Worm (Caenorhabditis elegans) whole organism, L1 larva: ENCODE results near the gene K06A4.7.

Experiments used
- F16B12.6 ChIP-seq: fragments of 150-350 bp; optimal IDR thresholded peaks from 2 replicates; lab custom pipeline; 2014; ENCODE audit warnings: missing biosample characterization, missing genetic modification characterization
- ama-1 ChIP-seq: fragments of 150-350 bp; optimal IDR thresholded peaks from 2 replicates; lab custom pipeline; 2014
- blmp-1 ChIP-seq: fragments of 150-350 bp; optimal IDR thresholded peaks from 2 replicates; lab custom pipeline; 2014; ENCODE audit warnings: missing biosample characterization, missing genetic modification characterization
- ceh-63 ChIP-seq: fragments of 200-800 bp; sonication (Bioruptor generic); optimal IDR thresholded peaks from 2 replicates; lab custom pipeline; 2018; ENCODE audit warnings: mild to moderate bottlenecking, missing genetic modification characterization, missing compliant biosample characterization
- ceh-8 ChIP-seq: fragments of 200-800 bp; sonication (Bioruptor generic); optimal IDR thresholded peaks from 2 replicates; lab custom pipeline; 2018; ENCODE audit warnings: mild to moderate bottlenecking, missing genetic modification characterization, moderate library complexity, missing compliant biosample characterization
- ceh-88 ChIP-seq: fragments of 200-800 bp; sonication (Bioruptor generic); IDR thresholded peaks from 2 replicates; pipeline ENCODE4 v1.3.6; 2022; ENCODE audit warnings: missing genetic modification characterization, missing compliant biosample characterization
- ceh-90 ChIP-seq: sonication (generic microtip); optimal IDR thresholded peaks from 2 replicates; lab custom pipeline; 2016; ENCODE audit warnings: missing genetic modification characterization, missing compliant biosample characterization
- dsc-1 ChIP-seq: sonication (generic microtip); optimal IDR thresholded peaks from 2 replicates; lab custom pipeline; 2016; ENCODE audit warnings: mild to moderate bottlenecking, missing genetic modification characterization, missing compliant biosample characterization
- efl-1 ChIP-seq, 4 experiments: fragments of 150-350 bp; optimal IDR thresholded peaks in 3 of 4; peaks in 1 of 4; 1 replicate in 1 of 4; 2 replicates in 3 of 4; lab custom pipeline; 2014; ENCODE audit warnings: missing biosample characterization in 2 of 4, missing genetic modification characterization in 2 of 4, missing genetic modification reagents in 2 of 4
- egl-13 ChIP-seq: sonication (generic microtip); optimal IDR thresholded peaks from 2 replicates; lab custom pipeline; 2016; ENCODE audit warnings: missing genotype, missing genetic modification reagents, missing genetic modification characterization, missing compliant biosample characterization
- elt-2 ChIP-seq: sonication (generic microtip); optimal IDR thresholded peaks from 2 replicates; lab custom pipeline; 2016; ENCODE audit warnings: missing genetic modification characterization, mild to moderate bottlenecking, inconsistent platforms, missing compliant biosample characterization, missing genetic modification reagents
- elt-3 ChIP-seq, 6 experiments: fragments of 150-350 bp in 1 of 6; sonication (generic microtip); optimal IDR thresholded peaks; 2 replicates each; lab custom pipeline; 2017 to 2018; ENCODE audit warnings: missing biosample characterization in 6 of 6, missing genetic modification characterization in 6 of 6, inconsistent platforms in 1 of 6
- ets-5 ChIP-seq: fragments of 200-800 bp; sonication (Bioruptor generic); IDR thresholded peaks from 2 replicates; pipeline ENCODE4 v1.3.6; 2022; ENCODE audit warnings: missing genetic modification characterization, missing compliant biosample characterization
- fkh-10 ChIP-seq: sonication (generic microtip); optimal IDR thresholded peaks from 2 replicates; lab custom pipeline; 2017; ENCODE audit warnings: missing biosample characterization, missing genetic modification reagents, missing genetic modification characterization
- fkh-4 ChIP-seq: sonication (generic microtip); optimal IDR thresholded peaks from 2 replicates; lab custom pipeline; 2016; ENCODE audit warnings: missing compliant biosample characterization, missing genetic modification characterization, borderline replicate concordance
- fkh-8 ChIP-seq: sonication (generic microtip); optimal IDR thresholded peaks from 2 replicates; lab custom pipeline; 2016; ENCODE audit warnings: mild to moderate bottlenecking, missing genetic modification characterization, missing compliant biosample characterization
- hlh-17 ChIP-seq: fragments of 200-800 bp; sonication (Bioruptor generic); optimal IDR thresholded peaks from 2 replicates; lab custom pipeline; 2018; ENCODE audit warnings: missing genetic modification characterization, mild to moderate bottlenecking, missing compliant biosample characterization, moderate library complexity, borderline replicate concordance
- hlh-4 ChIP-seq: sonication (generic microtip); optimal IDR thresholded peaks from 2 replicates; lab custom pipeline; 2016; ENCODE audit warnings: mild to moderate bottlenecking, missing genetic modification characterization, missing compliant biosample characterization
- hpl-2 ChIP-seq: fragments of 150-350 bp; optimal IDR thresholded peaks from 2 replicates; lab custom pipeline; 2014; ENCODE audit warnings: missing biosample characterization, missing genetic modification reagents, missing genetic modification characterization
- lin-13 ChIP-seq: fragments of 150-350 bp; optimal IDR thresholded peaks from 2 replicates; lab custom pipeline; 2014; ENCODE audit warnings: missing biosample characterization, missing genetic modification reagents, missing genetic modification characterization
- lin-35 ChIP-seq, 2 experiments: fragments of 150-350 bp; optimal IDR thresholded peaks; 2 replicates each; lab custom pipeline; 2014; ENCODE audit warnings: missing biosample characterization in 2 of 2, missing genetic modification characterization in 2 of 2, missing genetic modification reagents in 2 of 2
- lir-3 ChIP-seq: sonication (generic microtip); optimal IDR thresholded peaks from 2 replicates; lab custom pipeline; 2016; ENCODE audit warnings: mild to moderate bottlenecking, missing genetic modification characterization, moderate library complexity, missing compliant biosample characterization; ENCODE audit not compliant: poor library complexity
- lsy-2 ChIP-seq, 2 experiments: fragments of 150-350 bp; optimal IDR thresholded peaks; 2 replicates each; lab custom pipeline; 2014; ENCODE audit warnings: missing biosample characterization in 2 of 2, missing genetic modification characterization in 2 of 2
- mep-1 ChIP-seq: fragments of 150-350 bp; optimal IDR thresholded peaks from 2 replicates; lab custom pipeline; 2014; ENCODE audit warnings: missing biosample characterization, missing genetic modification characterization
- nhr-11 ChIP-seq: fragments of 150-350 bp; optimal IDR thresholded peaks from 2 replicates; lab custom pipeline; 2014; ENCODE audit warnings: missing biosample characterization, missing genetic modification characterization
- nhr-20 ChIP-seq: sonication (generic microtip); optimal IDR thresholded peaks from 2 replicates; lab custom pipeline; 2016; ENCODE audit warnings: mild to moderate bottlenecking, missing genetic modification characterization, missing compliant biosample characterization
- nhr-237 ChIP-seq: fragments of 150-350 bp; optimal IDR thresholded peaks from 2 replicates; lab custom pipeline; 2014; ENCODE audit warnings: missing biosample characterization, missing genetic modification characterization
- nhr-71 ChIP-seq: sonication (generic microtip); optimal IDR thresholded peaks from 2 replicates; lab custom pipeline; 2016; ENCODE audit warnings: mild to moderate bottlenecking, missing genetic modification characterization, moderate library complexity, missing compliant biosample characterization
- nhr-85 ChIP-seq: sonication (generic microtip); peaks from one replicate; lab custom pipeline; 2016; ENCODE audit warnings: missing genetic modification characterization, inconsistent platforms, missing compliant biosample characterization
- pax-3 ChIP-seq: fragments of 200-800 bp; sonication (Bioruptor generic); optimal IDR thresholded peaks from 2 replicates; lab custom pipeline; 2018; ENCODE audit warnings: mild to moderate bottlenecking, missing genetic modification characterization, moderate library complexity, missing compliant biosample characterization
- pqm-1 ChIP-seq: sonication (generic microtip); optimal IDR thresholded peaks from 3 replicates; lab custom pipeline; 2017; ENCODE audit warnings: missing biosample characterization, missing genetic modification characterization
- rnt-1 ChIP-seq: sonication (generic microtip); optimal IDR thresholded peaks from 2 replicates; lab custom pipeline; 2016; ENCODE audit warnings: mild to moderate bottlenecking, missing genetic modification characterization, moderate library complexity, missing compliant biosample characterization
- skn-1 ChIP-seq: fragments of 150-350 bp; optimal IDR thresholded peaks from 2 replicates; lab custom pipeline; 2014; ENCODE audit warnings: missing biosample characterization, missing genetic modification characterization
- snpc-4 ChIP-seq: fragments of 150-350 bp; optimal IDR thresholded peaks from 2 replicates; lab custom pipeline; 2014; ENCODE audit warnings: missing biosample characterization, missing genetic modification characterization
- snu-23 ChIP-seq: sonication (generic microtip); optimal IDR thresholded peaks from 2 replicates; lab custom pipeline; 2016; ENCODE audit warnings: missing genetic modification characterization, missing compliant biosample characterization
- sox-4 ChIP-seq: sonication (generic microtip); optimal IDR thresholded peaks from 2 replicates; lab custom pipeline; 2016; ENCODE audit warnings: missing genetic modification characterization, missing compliant biosample characterization
- sptf-1 ChIP-seq: fragments of 150-350 bp; optimal IDR thresholded peaks from 2 replicates; lab custom pipeline; 2014; ENCODE audit warnings: missing biosample characterization, missing genetic modification characterization
- tlp-1 ChIP-seq: fragments of 150-350 bp; optimal IDR thresholded peaks from 2 replicates; lab custom pipeline; 2014; ENCODE audit warnings: missing biosample characterization, missing genetic modification characterization
- unc-130 ChIP-seq: fragments of 150-350 bp; optimal IDR thresholded peaks from 2 replicates; lab custom pipeline; 2017; ENCODE audit warnings: missing biosample characterization, missing genetic modification characterization, inconsistent platforms
- unc-86 ChIP-seq: sonication (generic microtip); optimal IDR thresholded peaks from 2 replicates; lab custom pipeline; 2016; ENCODE audit warnings: missing genetic modification characterization, missing compliant biosample characterization
- unc-98 ChIP-seq: fragments of 200-800 bp; sonication (Bioruptor generic); IDR thresholded peaks from 2 replicates; pipeline ENCODE4 v1.3.6; 2022; ENCODE audit warnings: missing genetic modification characterization, missing compliant biosample characterization
- vab-15 ChIP-seq: sonication (generic microtip); optimal IDR thresholded peaks from 2 replicates; lab custom pipeline; 2017; ENCODE audit warnings: missing genotype, mild to moderate bottlenecking, missing genetic modification characterization, missing compliant biosample characterization
- xbp-1 ChIP-seq: sonication (generic microtip); optimal IDR thresholded peaks from 2 replicates; lab custom pipeline; 2016; ENCODE audit warnings: missing genetic modification characterization, missing compliant biosample characterization
- zag-1 ChIP-seq: fragments of 150-350 bp; optimal IDR thresholded peaks from 2 replicates; lab custom pipeline; 2014; ENCODE audit warnings: missing biosample characterization, missing genetic modification characterization
- ztf-11 ChIP-seq, 2 experiments: sonication (generic microtip); optimal IDR thresholded peaks; 2 replicates each; lab custom pipeline; 2016 to 2017; ENCODE audit warnings: missing genetic modification characterization in 2 of 2, missing biosample characterization in 1 of 2, missing compliant biosample characterization in 1 of 2

Gene K06A4.7

DNA sequence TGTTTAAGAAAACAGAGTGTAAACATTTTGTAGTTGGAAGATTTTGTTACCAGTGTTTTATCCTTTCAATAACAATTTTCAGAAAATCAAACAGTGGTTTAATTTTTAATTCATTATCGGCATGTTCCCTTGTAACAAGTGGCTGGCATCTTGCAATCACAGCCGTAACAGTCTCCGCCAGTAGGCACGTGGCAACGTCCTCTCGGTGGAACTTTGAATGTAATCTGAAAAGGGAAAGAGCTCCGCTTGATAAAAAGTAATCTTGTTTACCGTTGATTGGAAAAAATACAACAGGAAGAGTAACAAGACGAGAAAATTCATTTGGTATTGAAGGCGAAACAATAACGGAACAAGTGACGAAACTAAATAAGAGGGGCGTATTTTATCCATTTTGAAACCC, 1.9 kb downstream of the K06A4.7 start, which contains the start of gene K06A4.10:
K06A4.10 (minus strand) TSS at position 390 of the 400 bp plus-strand sequence.
- TF ChIP-seq elt-2 (peak; percentile 46), unc-98 (GFP tag; lab: Robert Waterston, UW) (no peak)

DNA sequence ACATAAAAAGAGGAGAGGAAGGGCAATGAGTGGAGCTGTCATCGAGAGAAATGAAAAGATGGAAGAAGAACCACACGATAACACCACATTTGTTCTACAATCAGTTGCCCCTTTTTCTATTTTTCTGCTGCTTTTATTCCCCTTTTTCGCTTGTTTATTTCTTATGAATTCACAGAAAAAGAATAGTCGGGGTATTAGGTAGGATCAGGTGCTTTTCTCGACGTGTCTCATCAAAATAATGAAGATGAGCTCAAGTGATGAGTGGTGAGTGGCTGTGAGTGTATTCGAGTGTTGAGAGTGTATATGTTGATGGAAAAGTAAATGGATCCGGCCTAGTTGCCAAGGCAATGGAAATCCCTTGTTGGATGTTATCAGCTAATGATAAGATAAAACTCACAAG, 5.8 kb downstream of the K06A4.7 start:
- no peak for TF ChIP-seq ceh-90 (tag; lab: Kevin White, UChicago)
- TF ChIP-seq elt-3 (tag; optimal IDR thresholded peaks at IDR 0.05; lab: Kevin White, UChicago) = no peak
- TF ChIP-seq unc-86 = no peak
- TF ChIP-seq lsy-2 (tag; optimal IDR thresholded peaks at IDR 0.05; lab: Kevin White, UChicago) = no peak
- TF ChIP-seq unc-130 (tag; lab: Kevin White, UChicago) = no peak
- no peak for TF ChIP-seq ets-5 (GFP tag; lab: Robert Waterston, UW)
- peak; percentile 9 for TF ChIP-seq sox-4 (tag; lab: Kevin White, UChicago)
- TF ChIP-seq ceh-88 = no peak
- no peak for TF ChIP-seq nhr-11 (tag; lab: Kevin White, UChicago)
- TF ChIP-seq blmp-1 (tag; lab: Kevin White, UChicago) = no peak
- no peak for TF ChIP-seq hpl-2 (GFP tag; lab: Kevin White, UChicago)
- no peak for TF ChIP-seq zag-1 (tag; lab: Kevin White, UChicago)
- TF ChIP-seq ztf-11 (tag; optimal IDR thresholded peaks at IDR 0.05; lab: Kevin White, UChicago) = no peak
- TF ChIP-seq xbp-1 = no peak
- TF ChIP-seq F16B12.6 = no peak
- no peak for TF ChIP-seq sptf-1
- peak; percentile 88 for TF ChIP-seq dsc-1 (tag; lab: Kevin White, UChicago)
- TF ChIP-seq ceh-63 (GFP tag; lab: Kevin White, UChicago) = no peak
- TF ChIP-seq egl-13 (tag; lab: Kevin White, UChicago) = no peak
- no peak for TF ChIP-seq fkh-10 (GFP tag; lab: Kevin White, UChicago)
- TF ChIP-seq vab-15 (tag; lab: Kevin White, UChicago) = no peak
- peak; percentile 5 for TF ChIP-seq nhr-71 (tag; lab: Kevin White, UChicago)
- no peak for TF ChIP-seq hlh-4
- no peak for TF ChIP-seq ceh-8 (GFP tag; lab: Kevin White, UChicago)
- TF ChIP-seq snpc-4 = no peak
- TF ChIP-seq efl-1 (optimal IDR thresholded peaks at IDR 0.05; lab: Kevin White, UChicago) = no peak
- TF ChIP-seq efl-1 (GFP tag; optimal IDR thresholded peaks at IDR 0.05 in 1 of 2; lab: Kevin White, UChicago) = peak in 1 of 2 experiments; percentile 69
- TF ChIP-seq lin-35 (GFP tag; optimal IDR thresholded peaks at IDR 0.05; lab: Kevin White, UChicago) = no peak
- no peak for TF ChIP-seq ama-1
- no peak for TF ChIP-seq skn-1 (tag; lab: Kevin White, UChicago)
- TF ChIP-seq lin-13 = no peak
- TF ChIP-seq fkh-8 = peak; percentile 15
- TF ChIP-seq lir-3 (tag; lab: Kevin White, UChicago) = no peak
- no peak for TF ChIP-seq rnt-1 (tag; lab: Kevin White, UChicago)
- no peak for TF ChIP-seq tlp-1
- no peak for TF ChIP-seq hlh-17 (GFP tag; lab: Kevin White, UChicago)
- peak; percentile 38 for TF ChIP-seq pax-3 (tag; lab: Kevin White, UChicago)
- no peak for TF ChIP-seq mep-1 (tag; lab: Kevin White, UChicago)
- TF ChIP-seq nhr-85 (tag; lab: Kevin White, UChicago) = no peak
- TF ChIP-seq nhr-20 = no peak
- no peak for TF ChIP-seq nhr-237 (tag; lab: Kevin White, UChicago)
- no peak for TF ChIP-seq fkh-4 (tag; lab: Kevin White, UChicago)
- no peak for TF ChIP-seq pqm-1 (tag; lab: Kevin White, UChicago)
- TF ChIP-seq snu-23 (GFP tag; lab: Kevin White, UChicago) = no peak
- TF ChIP-seq, all 84 proteins: peak for 6
